Fruit fly (Drosophila melanogaster) whole organism, pupa: Measurements from ENCODE around the gene CG17260.

Experiments used
- CG13204 ChIP-seq: fragments of 200-800 bp; sonication (Bioruptor generic); optimal IDR thresholded peaks from 2 replicates; lab custom pipeline; 2018; ENCODE audit warnings: missing biosample characterization, mild to moderate bottlenecking, missing genetic modification characterization, moderate library complexity
- CG34367 ChIP-seq: fragments of 200-800 bp; sonication (Bioruptor generic); optimal IDR thresholded peaks from 2 replicates; lab custom pipeline; 2018; ENCODE audit warnings: missing biosample characterization, mild to moderate bottlenecking, missing genetic modification characterization
- CG4496 ChIP-seq: fragments of 200-800 bp; sonication (Bioruptor generic); IDR thresholded peaks from 3 replicates; pipeline ENCODE4 v1.3.6; 2022; ENCODE audit warnings: missing biosample characterization, missing genetic modification characterization
- EcR ChIP-seq: fragments of 200-800 bp; sonication (Bioruptor generic); optimal IDR thresholded peaks from 3 replicates; lab custom pipeline; 2019; ENCODE audit warnings: missing biosample characterization, missing genetic modification characterization, mild to moderate bottlenecking, moderate library complexity, missing genetic modification reagents
- Pif1A ChIP-seq: fragments of 200-800 bp; sonication (Bioruptor generic); optimal IDR thresholded peaks from 3 replicates; lab custom pipeline; 2016; ENCODE audit warnings: missing biosample characterization, missing genetic modification characterization
- fd96Ca ChIP-seq: fragments of 200-800 bp; sonication (Bioruptor generic); IDR thresholded peaks from 3 replicates; pipeline ENCODE4 v1.3.6; 2022; ENCODE audit warnings: missing biosample characterization, missing genetic modification characterization

dm6 chr2L:3003399-3003798 lies 33.6 kb upstream of the CG17260 start:
- TF ChIP-seq CG34367 (tag; lab: Kevin White, UChicago) (no peak), CG13204 (no peak), fd96Ca (GFP tag; lab: Robert Waterston, UW) (no peak), CG4496 (peak; percentile 73), Pif1A (peak; percentile 59), EcR (GFP tag; lab: Kevin White, UChicago) (no peak)
